Worm (Caenorhabditis elegans): ENCODE data around the gene bigr-1.

DNA sequence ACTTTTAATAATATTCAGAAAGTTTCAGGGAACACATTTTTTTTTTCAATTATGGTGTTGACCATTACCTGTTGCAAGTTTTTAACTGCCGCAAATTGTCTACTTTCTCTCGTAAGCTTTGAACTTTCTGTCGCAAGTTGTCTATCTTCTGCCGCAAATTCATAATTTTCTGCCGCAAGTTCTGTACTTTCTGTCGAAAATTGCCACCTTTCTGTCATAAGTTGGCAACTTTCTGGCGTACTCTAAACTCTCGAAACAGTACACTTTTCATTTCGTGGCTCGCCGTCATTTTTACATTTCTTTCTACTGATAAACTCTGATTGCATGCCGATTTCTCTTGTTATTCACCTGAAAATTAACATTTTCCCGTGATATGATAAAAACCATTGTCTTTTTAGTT lies 26.1 kb upstream of the bigr-1 start:
- TF ChIP-seq nhr-77 (tag; optimal IDR thresholded peaks at IDR 0.05) (no peak), lin-39 (tag; optimal IDR thresholded peaks at IDR 0.05) (no peak), dpl-1 (GFP tag; optimal IDR thresholded peaks at IDR 0.05) (no peak), ces-1 (GFP tag; optimal IDR thresholded peaks at IDR 0.05) (no peak), nhr-11 (tag; optimal IDR thresholded peaks at IDR 0.05) (no peak)
